Worm (Caenorhabditis elegans) whole organism, young adult: ENCODE results near the gene srh-299.

Experiments
- F10E7.11 ChIP-seq: sonication (generic microtip); optimal IDR thresholded peaks from 2 replicates; lab custom pipeline; 2017; ENCODE audit warnings: mild to moderate bottlenecking, missing genetic modification characterization, moderate library complexity, missing compliant biosample characterization
- F22D6.2 ChIP-seq: sonication (generic microtip); optimal IDR thresholded peaks from 2 replicates; lab custom pipeline; 2016; ENCODE audit warnings: mild to moderate bottlenecking, missing genetic modification characterization, missing compliant biosample characterization
- F37B4.10 ChIP-seq: fragments of 200-800 bp; sonication (Bioruptor generic); IDR thresholded peaks from 2 replicates; pipeline ENCODE4 v1.3.6; 2022; ENCODE audit warnings: missing genetic modification characterization, missing compliant biosample characterization
- F55B11.4 ChIP-seq: sonication (generic microtip); optimal IDR thresholded peaks from 2 replicates; lab custom pipeline; 2016; ENCODE audit warnings: missing compliant biosample characterization, missing genetic modification characterization, borderline replicate concordance; ENCODE audit not compliant: insufficient read depth
- F57C9.4 ChIP-seq: sonication (generic microtip); optimal IDR thresholded peaks from 2 replicates; lab custom pipeline; 2017; ENCODE audit warnings: mild to moderate bottlenecking, missing genetic modification characterization, missing compliant biosample characterization
- T26A5.8 ChIP-seq: sonication (generic microtip); optimal IDR thresholded peaks from 2 replicates; lab custom pipeline; 2016; ENCODE audit warnings: missing genetic modification characterization, missing compliant biosample characterization
- Y56A3A.18 ChIP-seq: fragments of 200-800 bp; sonication (Bioruptor generic); IDR thresholded peaks from 2 replicates; pipeline ENCODE4 v1.3.6; 2022; ENCODE audit warnings: missing genetic modification reagents, missing genetic modification characterization, missing compliant biosample characterization
- Y67H2A.10 ChIP-seq: fragments of 200-800 bp; sonication (Bioruptor generic); conservative IDR thresholded peaks from 2 replicates; pipeline ENCODE4 v1.3.6; 2022; ENCODE audit warnings: missing genetic modification reagents, missing genetic modification characterization, missing compliant biosample characterization
- Y95B8A.8 ChIP-seq: fragments of 200-800 bp; sonication (Bioruptor generic); IDR thresholded peaks from 2 replicates; pipeline ENCODE4 v1.3.6; 2022; ENCODE audit warnings: missing genetic modification reagents, missing genetic modification characterization, missing compliant biosample characterization
- ZK185.1 ChIP-seq: sonication (generic microtip); optimal IDR thresholded peaks from 2 replicates; lab custom pipeline; 2016; ENCODE audit warnings: mild to moderate bottlenecking, missing genetic modification characterization, missing compliant biosample characterization; ENCODE audit not compliant: poor library complexity, severe bottlenecking
- bed-1 ChIP-seq: fragments of 200-800 bp; sonication (Bioruptor generic); IDR thresholded peaks from 2 replicates; pipeline ENCODE4 v1.3.6; 2022; ENCODE audit warnings: missing genetic modification reagents, missing genetic modification characterization, missing compliant biosample characterization
- cebp-1 ChIP-seq, 2 experiments: fragments of 200-800 bp in 1 of 2; sonication (Bioruptor generic) in 1 of 2; sonication (generic microtip) in 1 of 2; IDR thresholded peaks in 1 of 2; optimal IDR thresholded peaks in 1 of 2; 2 replicates each; pipeline versions ENCODE4 v1.3.6 to Lab custom; 2017 to 2022; ENCODE audit warnings: missing compliant biosample characterization in 2 of 2, missing genetic modification characterization in 2 of 2, mild to moderate bottlenecking in 1 of 2, missing genetic modification reagents in 1 of 2, moderate library complexity in 1 of 2
- dox-1 ChIP-seq: fragments of 200-800 bp; sonication (Bioruptor generic); IDR thresholded peaks from 2 replicates; pipeline ENCODE4 v1.3.6; 2022; ENCODE audit warnings: missing genetic modification reagents, missing genetic modification characterization, missing compliant biosample characterization
- dpff-1 ChIP-seq: sonication (generic microtip); optimal IDR thresholded peaks from 2 replicates; lab custom pipeline; 2017; ENCODE audit warnings: mild to moderate bottlenecking, missing genetic modification characterization, missing compliant biosample characterization
- dpl-1 ChIP-seq: fragments of 150-350 bp; optimal IDR thresholded peaks from 2 replicates; lab custom pipeline; 2014; ENCODE audit warnings: missing biosample characterization, missing genetic modification reagents, missing genetic modification characterization
- egl-18 ChIP-seq: fragments of 200-800 bp; sonication (Bioruptor generic); IDR thresholded peaks from 2 replicates; pipeline ENCODE4 v1.3.6; 2022; ENCODE audit warnings: missing genetic modification reagents, missing genetic modification characterization, missing compliant biosample characterization
- egl-44 ChIP-seq: fragments of 200-800 bp; sonication (Bioruptor generic); IDR thresholded peaks from 2 replicates; pipeline ENCODE4 v1.3.6; 2022; ENCODE audit warnings: missing genetic modification reagents, missing genetic modification characterization, missing compliant biosample characterization
- hrde-1 ChIP-seq: sonication (generic microtip); optimal IDR thresholded peaks from 2 replicates; lab custom pipeline; 2016; ENCODE audit warnings: missing genetic modification characterization, mild to moderate bottlenecking, missing compliant biosample characterization, moderate library complexity, missing genotype, missing genetic modification reagents, borderline replicate concordance
- lag-1 ChIP-seq: fragments of 200-800 bp; sonication (Bioruptor generic); IDR thresholded peaks from 2 replicates; pipeline ENCODE4 v1.3.6; 2022; ENCODE audit warnings: missing genetic modification reagents, missing genetic modification characterization, missing compliant biosample characterization
- lin-35 ChIP-seq, 3 experiments: fragments of 150-350 bp in 2 of 3; sonication (generic microtip) in 1 of 3; optimal IDR thresholded peaks; 2 replicates each; lab custom pipeline; 2014 to 2018; ENCODE audit warnings: missing biosample characterization in 3 of 3, missing genetic modification characterization in 3 of 3, missing genetic modification reagents in 3 of 3
- lin-40 ChIP-seq: sonication (generic microtip); optimal IDR thresholded peaks from 2 replicates; lab custom pipeline; 2016; ENCODE audit warnings: missing genetic modification characterization, mild to moderate bottlenecking, missing compliant biosample characterization, missing genotype, missing genetic modification reagents
- lsl-1 ChIP-seq: fragments of 200-800 bp; sonication (Bioruptor generic); optimal IDR thresholded peaks from 2 replicates; lab custom pipeline; 2018; ENCODE audit warnings: mild to moderate bottlenecking, missing genetic modification characterization, moderate library complexity, missing compliant biosample characterization
- madf-10 ChIP-seq: sonication (generic microtip); optimal IDR thresholded peaks from 2 replicates; lab custom pipeline; 2016; ENCODE audit warnings: mild to moderate bottlenecking, missing genetic modification characterization, missing compliant biosample characterization
- madf-6 ChIP-seq: fragments of 200-800 bp; sonication (Bioruptor generic); IDR thresholded peaks from 2 replicates; pipeline ENCODE4 v1.3.6; 2022; ENCODE audit warnings: missing genetic modification reagents, missing genetic modification characterization, missing compliant biosample characterization
- nfyb-1 ChIP-seq: fragments of 200-800 bp; sonication (Bioruptor generic); IDR thresholded peaks from 2 replicates; pipeline ENCODE4 v1.3.6; 2022; ENCODE audit warnings: missing genetic modification reagents, missing genetic modification characterization, missing compliant biosample characterization
- nhr-120 ChIP-seq: fragments of 200-800 bp; sonication (Bioruptor generic); IDR thresholded peaks from 2 replicates; pipeline ENCODE4 v1.3.6; 2022; ENCODE audit warnings: missing genetic modification characterization, missing compliant biosample characterization
- nhr-27 ChIP-seq: fragments of 200-800 bp; sonication (Bioruptor generic); optimal IDR thresholded peaks from 2 replicates; lab custom pipeline; 2018; ENCODE audit warnings: mild to moderate bottlenecking, missing genetic modification characterization, moderate library complexity, missing compliant biosample characterization
- nhr-80 ChIP-seq: sonication (generic microtip); optimal IDR thresholded peaks from 2 replicates; lab custom pipeline; 2016; ENCODE audit warnings: missing genetic modification characterization, missing compliant biosample characterization
- nhr-90 ChIP-seq: sonication (generic microtip); optimal IDR thresholded peaks from 2 replicates; lab custom pipeline; 2016; ENCODE audit warnings: missing genotype, mild to moderate bottlenecking, missing genetic modification characterization, missing compliant biosample characterization
- snpc-1.1 ChIP-seq: sonication (generic microtip); optimal IDR thresholded peaks from 2 replicates; lab custom pipeline; 2017; ENCODE audit warnings: missing genetic modification characterization, mild to moderate bottlenecking, missing compliant biosample characterization, antibody characterized with exemption, moderate library complexity, missing genotype, missing genetic modification reagents; ENCODE audit not compliant: insufficient read depth
- snpc-3.4 ChIP-seq: sonication (generic microtip); optimal IDR thresholded peaks from 2 replicates; lab custom pipeline; 2017; ENCODE audit warnings: missing genetic modification characterization, mild to moderate bottlenecking, missing compliant biosample characterization, antibody characterized with exemption, moderate library complexity, missing genotype, missing genetic modification reagents
- tbx-9 ChIP-seq: sonication (generic microtip); optimal IDR thresholded peaks from 2 replicates; lab custom pipeline; 2016; ENCODE audit warnings: borderline replicate concordance, missing genetic modification characterization, inconsistent platforms, missing compliant biosample characterization
- unc-62 ChIP-seq: fragments of 150-350 bp; optimal IDR thresholded peaks from 2 replicates; lab custom pipeline; 2014; ENCODE audit warnings: missing biosample characterization, missing genetic modification reagents, missing genetic modification characterization
- zfh-2 ChIP-seq: fragments of 200-800 bp; sonication (Bioruptor generic); conservative IDR thresholded peaks from 2 replicates; pipeline ENCODE4 v1.3.6; 2022; ENCODE audit warnings: missing genetic modification reagents, missing genetic modification characterization, missing compliant biosample characterization
- ztf-22 ChIP-seq: fragments of 200-800 bp; sonication (Bioruptor generic); optimal IDR thresholded peaks from 2 replicates; lab custom pipeline; 2018; ENCODE audit warnings: mild to moderate bottlenecking, missing genetic modification characterization, moderate library complexity, missing compliant biosample characterization

The srh-299 gene

DNA sequence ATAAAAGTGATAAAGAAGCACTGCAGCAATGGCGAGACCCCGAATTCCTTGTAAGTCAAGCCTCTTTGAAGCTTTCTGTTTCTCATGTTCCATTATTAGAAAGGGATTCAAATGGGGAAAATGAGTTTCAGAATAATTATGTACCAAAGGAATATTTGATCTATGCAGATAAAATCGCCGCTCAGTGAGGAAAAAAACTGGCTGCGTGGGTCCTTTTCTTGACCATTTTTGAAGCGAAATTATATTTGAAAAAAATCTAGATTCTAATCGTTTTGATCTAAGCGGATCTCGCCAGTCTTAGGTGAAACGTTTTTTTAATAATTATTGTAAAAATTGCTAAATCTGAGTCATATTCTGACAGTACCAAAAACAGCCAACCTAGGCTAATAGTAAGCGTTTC, 21.6 kb downstream of the srh-299 start, which contains the start of gene oac-42:
Gene oac-42, minus strand, starts transcription at position 101 of the 400 bp plus-strand sequence.
- no peak for TF ChIP-seq F55B11.4 (tag; lab: Kevin White, UChicago)
- TF ChIP-seq tbx-9, result no peak
- TF ChIP-seq lsl-1 (GFP tag; lab: Kevin White, UChicago), result no peak
- TF ChIP-seq hrde-1 (tag; lab: Kevin White, UChicago), result no peak
- no peak for TF ChIP-seq nhr-120 (GFP tag; lab: Robert Waterston, UW)
- no peak for TF ChIP-seq unc-62
- TF ChIP-seq Y67H2A.10 (GFP tag; lab: Robert Waterston, UW), result no peak
- no peak for TF ChIP-seq Y56A3A.18 (GFP tag; lab: Robert Waterston, UW)
- no peak for TF ChIP-seq dox-1 (GFP tag; lab: Robert Waterston, UW)
- TF ChIP-seq madf-6, result no peak

DNA sequence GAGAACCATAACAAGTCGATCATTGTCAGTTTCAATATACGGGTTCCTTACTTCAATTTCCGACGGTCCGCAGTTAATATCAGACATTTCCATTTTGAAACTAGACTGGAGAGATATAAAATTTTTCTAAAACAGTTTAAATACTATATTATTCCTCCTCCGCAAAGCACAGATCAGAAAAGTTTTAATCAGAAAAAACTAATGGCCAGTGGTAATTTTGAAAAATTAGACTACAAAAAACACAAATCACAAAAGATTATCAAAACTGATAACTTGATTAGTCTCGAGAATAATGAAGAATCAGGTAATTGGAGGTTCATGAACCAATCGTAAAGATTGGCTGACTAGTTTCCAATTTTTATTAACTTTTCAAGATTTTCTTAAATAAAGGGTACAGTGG, 22.8 kb downstream of the srh-299 start, which contains the start of gene T06C12.9:
Gene T06C12.9, minus strand, starts transcription at position 101 of the 400 bp plus-strand sequence.
- TF ChIP-seq egl-18 (GFP tag; lab: Robert Waterston, UW), result no peak
- no peak for TF ChIP-seq hrde-1 (tag; lab: Kevin White, UChicago)
- no peak for TF ChIP-seq snpc-3.4
- TF ChIP-seq T26A5.8, result no peak
- no peak for TF ChIP-seq nhr-80 (tag; lab: Kevin White, UChicago)
- TF ChIP-seq dpl-1 (GFP tag; lab: Kevin White, UChicago), result no peak
- TF ChIP-seq F22D6.2 (tag; lab: Kevin White, UChicago), result no peak
- no peak for TF ChIP-seq tbx-9

DNA sequence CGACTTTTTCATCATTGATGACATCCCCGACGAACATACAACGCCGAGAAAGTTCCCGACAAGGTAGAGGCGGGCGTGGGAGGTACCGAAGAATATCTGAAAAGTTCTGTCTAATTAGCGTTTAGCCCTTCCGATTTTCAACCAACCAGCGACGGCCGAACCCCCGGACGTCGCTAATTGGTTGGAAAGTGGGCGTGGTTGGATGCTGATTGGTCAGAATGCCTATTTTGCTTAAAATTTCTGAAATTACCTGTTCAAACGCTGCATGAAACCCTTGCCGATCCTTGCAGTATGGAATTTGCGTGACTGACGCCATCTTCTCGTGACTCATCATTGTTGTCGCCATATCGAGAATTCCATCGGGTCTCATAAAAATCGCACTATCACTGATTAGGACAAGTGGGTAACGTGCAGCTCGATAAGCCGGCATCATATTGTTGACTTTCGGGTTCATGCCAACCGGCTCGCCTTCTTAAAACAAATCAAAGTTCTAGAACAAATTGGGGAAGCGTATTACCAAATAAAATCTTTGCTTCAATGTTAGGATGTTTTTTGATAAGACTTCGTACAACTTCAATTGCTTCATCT, 24.7 kb downstream of the srh-299 start:
- TF ChIP-seq madf-10 (no peak), egl-44 (0 out of 2 replicates have a peak, but pooled peaks have one; percentile 23), nfyb-1 (peak; percentile 55; the same call in 1 of the 2 replicates), F57C9.4 (tag; lab: Kevin White, UChicago) (no peak), Y67H2A.10 (GFP tag; lab: Robert Waterston, UW) (no peak), lag-1 (GFP tag; lab: Robert Waterston, UW) (no peak), zfh-2 (no peak), bed-1 (GFP tag; lab: Robert Waterston, UW) (no peak), dpff-1 (tag; lab: Kevin White, UChicago) (no peak), cebp-1 (GFP tag; IDR thresholded peaks at IDR 0.05; lab: Robert Waterston, UW) (no peak), cebp-1 (tag; optimal IDR thresholded peaks at IDR 0.05; lab: Kevin White, UChicago) (peak; percentile 21), F10E7.11 (tag; lab: Kevin White, UChicago) (no peak), nhr-80 (tag; lab: Kevin White, UChicago) (peak; percentile 72), F37B4.10 (GFP tag; lab: Robert Waterston, UW) (no peak), lin-35 (GFP tag; optimal IDR thresholded peaks at IDR 0.05; lab: Kevin White, UChicago) (no peak), madf-6 (no peak), ztf-22 (GFP tag; lab: Kevin White, UChicago) (peak; percentile 26), ZK185.1 (tag; lab: Kevin White, UChicago) (no peak), snpc-1.1 (no peak), lin-40 (tag; lab: Kevin White, UChicago) (no peak), tbx-9 (no peak), nhr-90 (no peak), Y95B8A.8 (GFP tag; lab: Robert Waterston, UW) (no peak), dox-1 (GFP tag; lab: Robert Waterston, UW) (peak; percentile 32; the same call in 1 of the 2 replicates), nhr-27 (tag; lab: Kevin White, UChicago) (no peak)
